Fruit fly (Drosophila melanogaster): ENCODE data around the gene Rab11.

The Rab11 gene

DNA sequence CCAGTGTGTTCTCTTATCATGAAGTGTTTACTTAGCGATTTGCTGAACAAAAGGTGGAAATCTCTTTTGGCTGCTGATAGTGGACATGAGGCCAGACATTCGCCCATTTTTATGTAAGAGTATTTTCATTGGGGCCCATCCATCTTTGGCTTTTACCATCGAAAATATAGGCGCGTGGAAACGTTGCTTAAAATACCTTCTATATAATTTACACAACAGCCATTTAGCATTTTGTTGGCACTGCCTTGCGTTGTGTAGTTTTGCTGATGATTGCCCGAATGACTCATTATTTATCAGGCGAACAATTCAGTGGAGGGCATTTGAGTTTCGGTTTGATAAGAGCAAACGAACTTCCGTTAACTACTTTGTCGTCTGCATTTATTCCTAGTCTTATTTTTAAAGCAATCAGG, 50.4 kb downstream of the Rab11 start (continued):
- TF ChIP-seq gfzf (GFP tag; optimal IDR thresholded peaks at IDR 0.05) (no peak), ssp (GFP tag; IDR thresholded peaks at IDR 0.05) (no peak), CG2129 (GFP tag; IDR thresholded peaks at IDR 0.05; ENCODE audit: partially characterized antibody) (no peak), Lhr (GFP tag; optimal IDR thresholded peaks at IDR 0.05) (no peak), CG5953 (GFP tag; IDR thresholded peaks at IDR 0.05) (no peak), aop (GFP tag; IDR thresholded peaks at IDR 0.05) (no peak), CG12104 (GFP tag; optimal IDR thresholded peaks at IDR 0.05) (no peak), wor (GFP tag; IDR thresholded peaks at IDR 0.05) (no peak), CG9797 (GFP tag; optimal IDR thresholded peaks at IDR 0.05) (no peak), lmd (GFP tag; IDR thresholded peaks at IDR 0.05) (peak; percentile 27; the same call in 1 of the 2 replicates), seq (GFP tag; IDR thresholded peaks at IDR 0.05) (no peak), ash1 (GFP tag; optimal IDR thresholded peaks at IDR 0.05) (no peak), kah (GFP tag; optimal IDR thresholded peaks at IDR 0.05) (no peak), CG31388 (GFP tag; optimal IDR thresholded peaks at IDR 0.05) (no peak), CG11398 (GFP tag; optimal IDR thresholded peaks at IDR 0.05) (peak; percentile 5), Dip2 (GFP tag; IDR thresholded peaks at IDR 0.05) (no peak), CG30020 (tag; optimal IDR thresholded peaks at IDR 0.05) (no peak), CG7963 (GFP tag; IDR thresholded peaks at IDR 0.05; ENCODE audit: partially characterized antibody) (no peak), B-H2 (GFP tag; optimal IDR thresholded peaks at IDR 0.05) (peak; percentile 24), maf-S (GFP tag; optimal IDR thresholded peaks at IDR 0.05) (peak; percentile 40), CG7745 (tag; optimal IDR thresholded peaks at IDR 0.05) (no peak), Ets65A (GFP tag) (peak; percentile 89), corto (GFP tag; optimal IDR thresholded peaks at IDR 0.05) (no peak), cg (GFP tag; optimal IDR thresholded peaks at IDR 0.05) (no peak), nerfin-1 (tag; optimal IDR thresholded peaks at IDR 0.05) (no peak), CG30431 (GFP tag; optimal IDR thresholded peaks at IDR 0.05) (no peak), CG4282 (GFP tag; optimal IDR thresholded peaks at IDR 0.05) (no peak), CG8924 (tag; optimal IDR thresholded peaks at IDR 0.05) (no peak), CG2120 (GFP tag; optimal IDR thresholded peaks at IDR 0.05) (peak; percentile 79), Meics (GFP tag; optimal IDR thresholded peaks at IDR 0.05) (no peak), Sin3A (optimal IDR thresholded peaks at IDR 0.05) (no peak), ems (GFP tag; optimal IDR thresholded peaks at IDR 0.05) (no peak), CG34422 (GFP tag; IDR thresholded peaks at IDR 0.05) (no peak), Antp (GFP tag; optimal IDR thresholded peaks at IDR 0.05) (peak; percentile 1), danr (GFP tag; IDR thresholded peaks at IDR 0.05) (no peak), Dll (GFP tag; IDR thresholded peaks at IDR 0.05; ENCODE audit: partially characterized antibody) (no peak), lbe (GFP tag; optimal IDR thresholded peaks at IDR 0.05) (no peak), her (GFP tag; optimal IDR thresholded peaks at IDR 0.05) (peak; percentile 0), schlank (tag; optimal IDR thresholded peaks at IDR 0.05) (no peak), CG4360 (GFP tag; IDR thresholded peaks at IDR 0.05) (no peak), Elba2 (GFP tag; optimal IDR thresholded peaks at IDR 0.05) (no peak), fd102C (GFP tag; optimal IDR thresholded peaks at IDR 0.05) (no peak), scrt (GFP tag; optimal IDR thresholded peaks at IDR 0.05) (peak; percentile 21), zfh2 (GFP tag; optimal IDR thresholded peaks at IDR 0.05) (no peak), sisA (GFP tag; IDR thresholded peaks at IDR 0.05) (no peak; the same call in 1 of the 2 replicates), CG18011 (GFP tag; optimal IDR thresholded peaks at IDR 0.05) (peak; percentile 52), Optix (GFP tag; IDR thresholded peaks at IDR 0.05) (0 out of 3 replicates have a peak, but pooled peaks have one; percentile 14), CG8388 (GFP tag; optimal IDR thresholded peaks at IDR 0.05) (no peak), CG18476 (GFP tag; optimal IDR thresholded peaks at IDR 0.05) (no peak), CG12155 (GFP tag; optimal IDR thresholded peaks at IDR 0.05) (no peak), BtbVII (GFP tag; optimal IDR thresholded peaks at IDR 0.05) (no peak), gcm (GFP tag; optimal IDR thresholded peaks at IDR 0.05) (no peak)

Measured in whole organism, embryonic.